Worm (Caenorhabditis elegans) whole organism, young adult: ENCODE data around the gene rfs-1.

ENCODE experiments used
- C06A6.2 ChIP-seq: fragments of 200-800 bp; sonication (Bioruptor generic); conservative IDR thresholded peaks from 2 replicates; pipeline ENCODE4 v1.3.6; 2022; ENCODE audit warnings: missing genetic modification characterization, missing compliant biosample characterization
- F33H1.4 ChIP-seq: fragments of 200-800 bp; sonication (Bioruptor generic); IDR thresholded peaks from 2 replicates; pipeline ENCODE4 v1.3.6; 2022; ENCODE audit warnings: missing genetic modification reagents, missing genetic modification characterization, missing compliant biosample characterization
- F39B2.1 ChIP-seq: fragments of 200-800 bp; sonication (Bioruptor generic); IDR thresholded peaks from 2 replicates; pipeline ENCODE4 v1.3.6; 2022; ENCODE audit warnings: missing genetic modification reagents, missing genetic modification characterization, missing compliant biosample characterization
- F49E8.2 ChIP-seq: sonication (generic microtip); optimal IDR thresholded peaks from 3 replicates; lab custom pipeline; 2017; ENCODE audit warnings: missing genetic modification characterization, mild to moderate bottlenecking, missing compliant biosample characterization, antibody characterized with exemption, moderate library complexity; ENCODE audit not compliant: insufficient read depth
- F52B5.7 ChIP-seq: sonication (generic microtip); optimal IDR thresholded peaks from 2 replicates; lab custom pipeline; 2016; ENCODE audit warnings: mild to moderate bottlenecking, missing genetic modification characterization, missing compliant biosample characterization
- K11D2.4 ChIP-seq: fragments of 200-800 bp; sonication (Bioruptor generic); IDR thresholded peaks from 2 replicates; pipeline ENCODE4 v1.3.6; 2022; ENCODE audit warnings: missing genetic modification reagents, missing genetic modification characterization, missing compliant biosample characterization
- K12H6.12 ChIP-seq: fragments of 200-800 bp; sonication (Bioruptor generic); optimal IDR thresholded peaks from 2 replicates; lab custom pipeline; 2018; ENCODE audit warnings: mild to moderate bottlenecking, missing genetic modification characterization, missing compliant biosample characterization
- Y67H2A.10 ChIP-seq: fragments of 200-800 bp; sonication (Bioruptor generic); conservative IDR thresholded peaks from 2 replicates; pipeline ENCODE4 v1.3.6; 2022; ENCODE audit warnings: missing genetic modification reagents, missing genetic modification characterization, missing compliant biosample characterization
- ZK185.1 ChIP-seq: sonication (generic microtip); optimal IDR thresholded peaks from 2 replicates; lab custom pipeline; 2016; ENCODE audit warnings: mild to moderate bottlenecking, missing genetic modification characterization, missing compliant biosample characterization; ENCODE audit not compliant: poor library complexity, severe bottlenecking
- atf-7 ChIP-seq: sonication (generic microtip); optimal IDR thresholded peaks from 2 replicates; lab custom pipeline; 2017; ENCODE audit warnings: mild to moderate bottlenecking, missing genetic modification characterization, missing compliant biosample characterization
- athp-1 ChIP-seq: sonication (generic microtip); optimal IDR thresholded peaks from 2 replicates; lab custom pipeline; 2017; ENCODE audit warnings: mild to moderate bottlenecking, missing genetic modification characterization, missing compliant biosample characterization
- attf-3 ChIP-seq: fragments of 200-800 bp; sonication (Bioruptor generic); conservative IDR thresholded peaks from 2 replicates; pipeline ENCODE4 v1.3.6; 2022; ENCODE audit warnings: missing genetic modification reagents, missing genetic modification characterization, missing compliant biosample characterization
- attf-5 ChIP-seq: fragments of 200-800 bp; sonication (Bioruptor generic); optimal IDR thresholded peaks from 2 replicates; lab custom pipeline; 2018; ENCODE audit warnings: mild to moderate bottlenecking, missing genetic modification characterization, missing compliant biosample characterization
- ceh-40 ChIP-seq: fragments of 200-800 bp; sonication (Bioruptor generic); IDR thresholded peaks from 2 replicates; pipeline ENCODE4 v1.3.6; 2022; ENCODE audit warnings: missing genetic modification characterization, missing compliant biosample characterization
- ceh-91 ChIP-seq: fragments of 200-800 bp; sonication (Bioruptor generic); IDR thresholded peaks from 2 replicates; pipeline ENCODE4 v1.3.6; 2022; ENCODE audit warnings: missing genetic modification reagents, missing genetic modification characterization, missing compliant biosample characterization
- chd-7 ChIP-seq: sonication (generic microtip); optimal IDR thresholded peaks from 2 replicates; lab custom pipeline; 2016; ENCODE audit warnings: mild to moderate bottlenecking, missing genetic modification characterization, moderate library complexity, missing compliant biosample characterization
- dox-1 ChIP-seq: fragments of 200-800 bp; sonication (Bioruptor generic); IDR thresholded peaks from 2 replicates; pipeline ENCODE4 v1.3.6; 2022; ENCODE audit warnings: missing genetic modification reagents, missing genetic modification characterization, missing compliant biosample characterization
- dpff-1 ChIP-seq: sonication (generic microtip); optimal IDR thresholded peaks from 2 replicates; lab custom pipeline; 2017; ENCODE audit warnings: mild to moderate bottlenecking, missing genetic modification characterization, missing compliant biosample characterization
- egl-44 ChIP-seq: fragments of 200-800 bp; sonication (Bioruptor generic); IDR thresholded peaks from 2 replicates; pipeline ENCODE4 v1.3.6; 2022; ENCODE audit warnings: missing genetic modification reagents, missing genetic modification characterization, missing compliant biosample characterization
- egrh-3 ChIP-seq: fragments of 200-800 bp; sonication (Bioruptor generic); IDR thresholded peaks from 2 replicates; pipeline ENCODE4 v1.3.6; 2022; ENCODE audit warnings: missing genetic modification reagents, missing genetic modification characterization, missing compliant biosample characterization
- gei-17 ChIP-seq: fragments of 200-800 bp; sonication (Bioruptor generic); optimal IDR thresholded peaks from 2 replicates; lab custom pipeline; 2018; ENCODE audit warnings: mild to moderate bottlenecking, missing genetic modification characterization, missing compliant biosample characterization
- hmg-1.2 ChIP-seq: fragments of 200-800 bp; sonication (Bioruptor generic); IDR thresholded peaks from 2 replicates; pipeline ENCODE4 v1.3.6; 2022; ENCODE audit warnings: missing genetic modification reagents, missing genetic modification characterization, missing compliant biosample characterization
- hmg-20 ChIP-seq: fragments of 200-800 bp; sonication (Bioruptor generic); IDR thresholded peaks from 2 replicates; pipeline ENCODE4 v1.3.6; 2022; ENCODE audit warnings: missing genetic modification reagents, missing genetic modification characterization, missing compliant biosample characterization
- let-607 ChIP-seq, 2 experiments: fragments of 200-800 bp in 1 of 2; sonication (Bioruptor generic) in 1 of 2; sonication (generic microtip) in 1 of 2; optimal IDR thresholded peaks; 2 replicates each; lab custom pipeline; 2016 to 2018; ENCODE audit warnings: mild to moderate bottlenecking in 2 of 2, missing compliant biosample characterization in 2 of 2, missing genetic modification characterization in 2 of 2, moderate library complexity in 2 of 2, missing genotype in 1 of 2
- lin-26 ChIP-seq: fragments of 200-800 bp; sonication (Bioruptor generic); IDR thresholded peaks from 2 replicates; pipeline ENCODE4 v1.3.6; 2022; ENCODE audit warnings: missing genetic modification reagents, missing genetic modification characterization, missing compliant biosample characterization
- lin-40 ChIP-seq: sonication (generic microtip); optimal IDR thresholded peaks from 2 replicates; lab custom pipeline; 2016; ENCODE audit warnings: missing genetic modification characterization, mild to moderate bottlenecking, missing compliant biosample characterization, missing genotype, missing genetic modification reagents
- lin-54 ChIP-seq: fragments of 200-800 bp; sonication (Bioruptor generic); optimal IDR thresholded peaks from 2 replicates; lab custom pipeline; 2018; ENCODE audit warnings: mild to moderate bottlenecking, missing genetic modification characterization, missing compliant biosample characterization
- lir-1 ChIP-seq: fragments of 200-800 bp; sonication (Bioruptor generic); conservative IDR thresholded peaks from 2 replicates; pipeline ENCODE4 v1.3.6; 2022; ENCODE audit warnings: missing genetic modification reagents, missing genetic modification characterization, missing compliant biosample characterization
- madf-10 ChIP-seq: sonication (generic microtip); optimal IDR thresholded peaks from 2 replicates; lab custom pipeline; 2016; ENCODE audit warnings: mild to moderate bottlenecking, missing genetic modification characterization, missing compliant biosample characterization
- madf-6 ChIP-seq: fragments of 200-800 bp; sonication (Bioruptor generic); IDR thresholded peaks from 2 replicates; pipeline ENCODE4 v1.3.6; 2022; ENCODE audit warnings: missing genetic modification reagents, missing genetic modification characterization, missing compliant biosample characterization
- mel-28 ChIP-seq: sonication (generic microtip); optimal IDR thresholded peaks from 2 replicates; lab custom pipeline; 2016; ENCODE audit warnings: borderline replicate concordance, mild to moderate bottlenecking, missing genetic modification characterization, missing compliant biosample characterization
- nfyb-1 ChIP-seq: fragments of 200-800 bp; sonication (Bioruptor generic); IDR thresholded peaks from 2 replicates; pipeline ENCODE4 v1.3.6; 2022; ENCODE audit warnings: missing genetic modification reagents, missing genetic modification characterization, missing compliant biosample characterization
- nhr-120 ChIP-seq: fragments of 200-800 bp; sonication (Bioruptor generic); IDR thresholded peaks from 2 replicates; pipeline ENCODE4 v1.3.6; 2022; ENCODE audit warnings: missing genetic modification characterization, missing compliant biosample characterization
- nhr-27 ChIP-seq: fragments of 200-800 bp; sonication (Bioruptor generic); optimal IDR thresholded peaks from 2 replicates; lab custom pipeline; 2018; ENCODE audit warnings: mild to moderate bottlenecking, missing genetic modification characterization, moderate library complexity, missing compliant biosample characterization
- nhr-80 ChIP-seq: sonication (generic microtip); optimal IDR thresholded peaks from 2 replicates; lab custom pipeline; 2016; ENCODE audit warnings: missing genetic modification characterization, missing compliant biosample characterization
- nhr-90 ChIP-seq: sonication (generic microtip); optimal IDR thresholded peaks from 2 replicates; lab custom pipeline; 2016; ENCODE audit warnings: missing genotype, mild to moderate bottlenecking, missing genetic modification characterization, missing compliant biosample characterization
- pbrm-1 ChIP-seq: fragments of 200-800 bp; sonication (Bioruptor generic); IDR thresholded peaks from 2 replicates; pipeline ENCODE4 v1.3.6; 2022; ENCODE audit warnings: missing genetic modification reagents, missing genetic modification characterization, missing compliant biosample characterization
- pha-4 ChIP-seq: fragments of 150-350 bp; sonication (generic microtip); optimal IDR thresholded peaks from 2 replicates; lab custom pipeline; 2014; ENCODE audit warnings: missing biosample characterization, missing genetic modification reagents, missing genetic modification characterization
- rcor-1 ChIP-seq: fragments of 200-800 bp; sonication (Bioruptor generic); IDR thresholded peaks from 2 replicates; pipeline ENCODE4 v1.3.6; 2022; ENCODE audit warnings: missing genetic modification reagents, missing genetic modification characterization, missing compliant biosample characterization
- snpc-3.4 ChIP-seq: sonication (generic microtip); optimal IDR thresholded peaks from 2 replicates; lab custom pipeline; 2017; ENCODE audit warnings: missing genetic modification characterization, mild to moderate bottlenecking, missing compliant biosample characterization, antibody characterized with exemption, moderate library complexity, missing genotype, missing genetic modification reagents
- snpc-4 ChIP-seq, 5 experiments: fragments of 150-350 bp in 1 of 5; sonication (generic microtip) in 4 of 5; optimal IDR thresholded peaks; 2 replicates each; lab custom pipeline; 2014 to 2018; ENCODE audit warnings: missing genetic modification characterization in 5 of 5, missing biosample characterization in 3 of 5, antibody characterized with exemption in 2 of 5, mild to moderate bottlenecking in 2 of 5, missing compliant biosample characterization in 2 of 5, missing genotype in 2 of 5, moderate library complexity in 2 of 5, missing genetic modification reagents in 1 of 5
- tbp1 ChIP-seq: fragments of 200-800 bp; sonication (Bioruptor generic); optimal IDR thresholded peaks from 2 replicates; lab custom pipeline; 2018; ENCODE audit warnings: mild to moderate bottlenecking, missing genetic modification characterization, missing compliant biosample characterization
- unc-62 ChIP-seq: fragments of 150-350 bp; optimal IDR thresholded peaks from 2 replicates; lab custom pipeline; 2014; ENCODE audit warnings: missing biosample characterization, missing genetic modification reagents, missing genetic modification characterization
- zfh-2 ChIP-seq: fragments of 200-800 bp; sonication (Bioruptor generic); conservative IDR thresholded peaks from 2 replicates; pipeline ENCODE4 v1.3.6; 2022; ENCODE audit warnings: missing genetic modification reagents, missing genetic modification characterization, missing compliant biosample characterization
- ztf-18 ChIP-seq: sonication (generic microtip); optimal IDR thresholded peaks from 2 replicates; lab custom pipeline; 2016; ENCODE audit warnings: missing genotype, mild to moderate bottlenecking, missing genetic modification characterization, missing compliant biosample characterization
- ztf-26 ChIP-seq: sonication (generic microtip); optimal IDR thresholded peaks from 2 replicates; lab custom pipeline; 2017; ENCODE audit warnings: missing genetic modification characterization, missing compliant biosample characterization

The rfs-1 gene

DNA sequence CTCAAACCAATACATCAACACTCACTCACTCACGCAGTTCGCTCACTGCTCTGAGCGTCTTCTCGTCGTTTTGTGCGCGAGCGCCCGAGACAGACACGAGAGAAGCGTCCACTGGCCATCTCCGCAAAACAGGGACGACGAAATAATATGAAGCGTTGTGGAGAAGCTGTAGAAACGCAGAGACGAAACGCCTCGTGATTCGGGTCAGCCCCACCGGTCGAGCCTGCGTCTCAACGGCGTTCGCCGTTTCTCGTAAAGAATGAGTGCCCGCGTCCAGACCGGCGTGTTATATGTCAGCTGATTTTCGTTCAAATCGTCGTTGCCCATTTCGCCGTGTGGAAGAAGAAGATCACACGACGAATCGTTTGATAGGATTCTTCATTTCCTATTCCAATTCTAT is 1.2 kb downstream of the rfs-1 start, which contains the start of gene fbxl-1:
Gene fbxl-1 (plus strand): TSS at position 320 of the 400 bp plus-strand sequence.
- TF ChIP-seq K12H6.12 (tag; lab: Kevin White, UChicago) (peak; percentile 86), pha-4 (tag; lab: Kevin White, UChicago) (peak; percentile 32), nhr-90 (tag; lab: Kevin White, UChicago) (peak; percentile 47), lin-54 (GFP tag; lab: Kevin White, UChicago) (peak; percentile 55), snpc-4 (GFP tag; optimal IDR thresholded peaks at IDR 0.05; lab: Kevin White, UChicago) (no peak), snpc-4 (tag; optimal IDR thresholded peaks at IDR 0.05; lab: Kevin White, UChicago) (peak; percentile 19 to 56 (median 26)), C06A6.2 (GFP tag; lab: Robert Waterston, UW) (peak; percentile 53; the same call in 1 of the 2 replicates), attf-5 (GFP tag; lab: Kevin White, UChicago) (peak; percentile 93), dpff-1 (no peak), unc-62 (GFP tag; lab: Kevin White, UChicago) (no peak), F33H1.4 (GFP tag; lab: Robert Waterston, UW) (peak; percentile 16; the same call in 1 of the 2 replicates), nhr-80 (tag; lab: Kevin White, UChicago) (peak; percentile 85), hmg-1.2 (GFP tag; lab: Robert Waterston, UW) (peak; percentile 79; the same call in 1 of the 2 replicates), lin-40 (tag; lab: Kevin White, UChicago) (peak; percentile 63), lir-1 (GFP tag; lab: Robert Waterston, UW) (peak; percentile 82), ztf-26 (tag; lab: Kevin White, UChicago) (peak; percentile 34), lin-26 (GFP tag; lab: Robert Waterston, UW) (peak; percentile 68; the same call in 1 of the 2 replicates), gei-17 (peak; percentile 37), ceh-91 (GFP tag; lab: Robert Waterston, UW) (0 out of 2 replicates have a peak, but pooled peaks have one; percentile 30), F39B2.1 (no peak), athp-1 (peak; percentile 65), F49E8.2 (tag; lab: Kevin White, UChicago) (no peak), dox-1 (GFP tag; lab: Robert Waterston, UW) (peak; percentile 83), chd-7 (tag; lab: Kevin White, UChicago) (peak; percentile 79), ZK185.1 (tag; lab: Kevin White, UChicago) (peak; percentile 41), nhr-120 (GFP tag; lab: Robert Waterston, UW) (no peak), let-607 (tag; optimal IDR thresholded peaks at IDR 0.05; lab: Kevin White, UChicago) (peak in 1 of 2 experiments; percentile 43), hmg-20 (0 out of 2 replicates have a peak, but pooled peaks have one; percentile 32), attf-3 (GFP tag; lab: Robert Waterston, UW) (peak; percentile 76), snpc-3.4 (no peak), rcor-1 (GFP tag; lab: Robert Waterston, UW) (peak; percentile 42; the same call in 1 of the 2 replicates), F52B5.7 (tag; lab: Kevin White, UChicago) (no peak), nhr-27 (tag; lab: Kevin White, UChicago) (no peak), Y67H2A.10 (GFP tag; lab: Robert Waterston, UW) (peak; percentile 44; the same call in 1 of the 2 replicates), ztf-18 (tag; lab: Kevin White, UChicago) (peak; percentile 45), pbrm-1 (GFP tag; lab: Robert Waterston, UW) (peak; percentile 68; the same call in 1 of the 2 replicates), atf-7 (tag; lab: Kevin White, UChicago) (peak; percentile 16), zfh-2 (GFP tag; lab: Robert Waterston, UW) (peak; percentile 98), ceh-40 (GFP tag; lab: Robert Waterston, UW) (no peak), mel-28 (tag; lab: Kevin White, UChicago) (no peak), K11D2.4 (peak; percentile 77; the same call in 1 of the 2 replicates), egrh-3 (GFP tag; lab: Robert Waterston, UW) (peak; percentile 35; the same call in 1 of the 2 replicates), tbp1 (GFP tag; lab: Kevin White, UChicago) (peak; percentile 53), madf-10 (peak; percentile 90), nfyb-1 (peak; percentile 79; the same call in 1 of the 2 replicates), madf-6 (GFP tag; lab: Robert Waterston, UW) (peak; percentile 27; the same call in 1 of the 2 replicates), egl-44 (peak; percentile 58; the same call in 1 of the 2 replicates)
